Fruit fly (Drosophila melanogaster) whole organism, pupa: ENCODE measurements around the gene CG9467.

Source experiments
- CG10348 ChIP-seq: fragments of 200-800 bp; sonication (Bioruptor generic); IDR thresholded peaks from 2 replicates; pipeline ENCODE4 v1.3.6; 2022; ENCODE audit warnings: missing biosample characterization, missing genetic modification characterization
- CG12605 ChIP-seq: fragments of 200-800 bp; sonication (Bioruptor generic); IDR thresholded peaks from 2 replicates; pipeline ENCODE4 v1.3.6; 2022; ENCODE audit warnings: missing biosample characterization, missing genetic modification characterization
- CG13204 ChIP-seq: fragments of 200-800 bp; sonication (Bioruptor generic); optimal IDR thresholded peaks from 2 replicates; lab custom pipeline; 2018; ENCODE audit warnings: missing biosample characterization, mild to moderate bottlenecking, missing genetic modification characterization, moderate library complexity
- CG14655 ChIP-seq: fragments of 200-800 bp; sonication (Bioruptor generic); optimal IDR thresholded peaks from 3 replicates; lab custom pipeline; 2017; ENCODE audit warnings: mild to moderate bottlenecking, missing biosample characterization, missing genetic modification reagents, missing genetic modification characterization
- CG15710 ChIP-seq: fragments of 200-800 bp; sonication (Bioruptor generic); optimal IDR thresholded peaks from 2 replicates; lab custom pipeline; 2018; ENCODE audit warnings: missing biosample characterization, mild to moderate bottlenecking, missing genetic modification characterization, moderate library complexity
- CG17806 ChIP-seq: fragments of 200-800 bp; sonication (Bioruptor generic); optimal IDR thresholded peaks from 2 replicates; lab custom pipeline; 2018; ENCODE audit warnings: missing biosample characterization, mild to moderate bottlenecking, missing genetic modification characterization, moderate library complexity
- CG32121 ChIP-seq: fragments of 200-800 bp; sonication (Bioruptor generic); IDR thresholded peaks from 2 replicates; pipeline ENCODE4 v1.3.6; 2022; ENCODE audit warnings: missing biosample characterization, missing genetic modification characterization
- CG34367 ChIP-seq: fragments of 200-800 bp; sonication (Bioruptor generic); optimal IDR thresholded peaks from 2 replicates; lab custom pipeline; 2018; ENCODE audit warnings: missing biosample characterization, mild to moderate bottlenecking, missing genetic modification characterization
- CG4496 ChIP-seq: fragments of 200-800 bp; sonication (Bioruptor generic); IDR thresholded peaks from 3 replicates; pipeline ENCODE4 v1.3.6; 2022; ENCODE audit warnings: missing biosample characterization, missing genetic modification characterization
- CG8159 ChIP-seq: fragments of 200-800 bp; sonication (Bioruptor generic); optimal IDR thresholded peaks from 3 replicates; lab custom pipeline; 2018; ENCODE audit warnings: missing biosample characterization, mild to moderate bottlenecking, missing genetic modification characterization, moderate library complexity
- CG8301 ChIP-seq: fragments of 200-800 bp; sonication (Bioruptor generic); optimal IDR thresholded peaks from 2 replicates; lab custom pipeline; 2018; ENCODE audit warnings: missing biosample characterization, mild to moderate bottlenecking, missing genetic modification characterization
- CG9948 ChIP-seq: fragments of 200-800 bp; sonication (Bioruptor generic); optimal IDR thresholded peaks from 2 replicates; lab custom pipeline; 2018; ENCODE audit warnings: missing biosample characterization, mild to moderate bottlenecking, missing genetic modification characterization, moderate library complexity
- D1 ChIP-seq: fragments of 200-800 bp; sonication (Bioruptor generic); optimal IDR thresholded peaks from 2 replicates; lab custom pipeline; 2018; ENCODE audit warnings: missing biosample characterization, mild to moderate bottlenecking, missing genetic modification characterization, moderate library complexity
- EcR ChIP-seq: fragments of 200-800 bp; sonication (Bioruptor generic); optimal IDR thresholded peaks from 3 replicates; lab custom pipeline; 2019; ENCODE audit warnings: missing biosample characterization, missing genetic modification characterization, mild to moderate bottlenecking, moderate library complexity, missing genetic modification reagents
- Ets98B ChIP-seq: fragments of 200-800 bp; sonication (Bioruptor generic); IDR thresholded peaks from 2 replicates; pipeline ENCODE4 v1.3.6; 2022; ENCODE audit warnings: missing biosample characterization, missing genetic modification characterization
- Pif1A ChIP-seq: fragments of 200-800 bp; sonication (Bioruptor generic); optimal IDR thresholded peaks from 3 replicates; lab custom pipeline; 2016; ENCODE audit warnings: missing biosample characterization, missing genetic modification characterization
- Pif1B ChIP-seq: fragments of 200-800 bp; sonication (Bioruptor generic); optimal IDR thresholded peaks from 3 replicates; lab custom pipeline; 2016; ENCODE audit warnings: missing biosample characterization, missing genetic modification characterization
- Snoo ChIP-seq: fragments of 200-800 bp; sonication (Bioruptor generic); optimal IDR thresholded peaks from 3 replicates; lab custom pipeline; 2017; ENCODE audit warnings: missing biosample characterization, mild to moderate bottlenecking, missing genetic modification characterization, inconsistent platforms
- fd96Ca ChIP-seq: fragments of 200-800 bp; sonication (Bioruptor generic); IDR thresholded peaks from 3 replicates; pipeline ENCODE4 v1.3.6; 2022; ENCODE audit warnings: missing biosample characterization, missing genetic modification characterization
- gl ChIP-seq: fragments of 200-800 bp; sonication (Bioruptor generic); optimal IDR thresholded peaks from 2 replicates; lab custom pipeline; 2018; ENCODE audit warnings: missing biosample characterization, mild to moderate bottlenecking, missing genetic modification characterization
- rn ChIP-seq: fragments of 200-800 bp; sonication (Bioruptor generic); IDR thresholded peaks from 2 replicates; pipeline ENCODE4 v1.3.6; 2022; ENCODE audit warnings: missing biosample characterization, missing genetic modification characterization

Gene CG9467

DNA sequence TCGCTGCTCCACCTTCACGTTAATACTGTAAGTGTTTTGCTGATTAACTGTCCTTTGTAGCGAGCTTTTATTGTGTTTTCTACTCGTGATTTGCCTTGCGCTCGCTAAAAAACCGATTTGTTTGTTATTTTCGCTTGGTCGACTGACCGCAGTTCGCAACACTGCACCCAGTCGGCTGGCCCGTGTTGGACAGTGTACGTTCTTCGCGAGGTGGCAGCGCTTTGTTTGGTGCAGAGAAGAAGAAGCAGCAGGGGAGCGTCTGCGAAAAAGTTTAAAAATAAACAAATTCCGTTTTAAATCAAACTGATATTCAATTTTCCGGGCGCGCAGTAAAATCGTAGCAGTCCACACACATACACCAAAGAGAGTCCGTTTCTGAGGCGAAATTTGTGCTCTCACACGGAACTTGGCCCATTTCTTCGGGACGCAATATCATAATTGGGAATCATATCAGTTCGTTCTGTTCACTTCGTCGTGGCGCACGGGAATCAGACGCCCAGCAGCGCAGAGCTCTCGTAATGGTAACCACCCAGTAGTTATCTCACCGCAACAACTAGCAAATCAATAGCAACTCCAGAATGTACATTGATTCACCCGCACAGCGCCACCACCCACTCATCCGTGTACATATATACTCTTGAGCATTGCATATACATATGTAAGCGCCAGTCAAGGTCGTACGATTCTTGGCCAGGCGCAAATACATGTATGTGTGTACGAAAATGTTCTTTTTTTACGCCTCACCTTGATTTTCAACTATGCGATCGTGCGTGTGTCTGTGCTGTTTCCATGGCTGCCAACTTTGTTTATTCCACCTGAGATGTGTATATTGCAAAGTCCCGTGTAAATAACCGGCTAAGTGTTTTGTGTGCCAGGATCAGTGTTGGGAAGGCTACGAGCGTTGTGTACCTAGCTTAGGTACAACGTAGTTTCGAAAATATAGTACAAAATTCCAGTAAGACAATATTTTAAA lies 32.9 kb downstream of the CG9467 start, which contains the start of gene Naa80:
TSS of gene Naa80 (plus strand) at position 215 of the 973 bp plus-strand sequence.
- TF ChIP-seq fd96Ca (GFP tag; lab: Robert Waterston, UW), result 0 out of 3 replicates have a peak, but pooled peaks have one; percentile 39
- no peak for TF ChIP-seq CG12605 (GFP tag; lab: Robert Waterston, UW)
- peak; percentile 52 for TF ChIP-seq Ets98B (GFP tag; lab: Robert Waterston, UW)
- TF ChIP-seq CG34367 (tag; lab: Kevin White, UChicago), result peak; percentile 57
- TF ChIP-seq CG17806, result peak; percentile 8
- no peak for TF ChIP-seq CG14655
- TF ChIP-seq CG4496 (GFP tag; lab: Robert Waterston, UW), result peak; percentile 37; the same call in 1 of the 3 replicates
- TF ChIP-seq CG8159 (tag; lab: Kevin White, UChicago), result peak; percentile 15
- TF ChIP-seq CG10348 (GFP tag; lab: Robert Waterston, UW), result no peak
- TF ChIP-seq CG13204, result no peak
- TF ChIP-seq Snoo (tag; lab: Kevin White, UChicago), result peak; percentile 44
- TF ChIP-seq gl (tag; lab: Kevin White, UChicago), result peak; percentile 62
- TF ChIP-seq CG15710 (tag; lab: Kevin White, UChicago), result peak; percentile 41
- peak; percentile 80 for TF ChIP-seq Pif1A (GFP tag; lab: Kevin White, UChicago)
- peak; percentile 79 for TF ChIP-seq EcR (GFP tag; lab: Kevin White, UChicago)
- TF ChIP-seq CG9948 (tag; lab: Kevin White, UChicago), result no peak
- TF ChIP-seq CG32121, result no peak
- TF ChIP-seq CG8301 (tag; lab: Kevin White, UChicago), result peak; percentile 32
- TF ChIP-seq D1 (tag; lab: Kevin White, UChicago), result no peak
- TF ChIP-seq Pif1B (GFP tag; lab: Kevin White, UChicago), result no peak
- peak; percentile 48; the same call in 1 of the 2 replicates for TF ChIP-seq rn

DNA sequence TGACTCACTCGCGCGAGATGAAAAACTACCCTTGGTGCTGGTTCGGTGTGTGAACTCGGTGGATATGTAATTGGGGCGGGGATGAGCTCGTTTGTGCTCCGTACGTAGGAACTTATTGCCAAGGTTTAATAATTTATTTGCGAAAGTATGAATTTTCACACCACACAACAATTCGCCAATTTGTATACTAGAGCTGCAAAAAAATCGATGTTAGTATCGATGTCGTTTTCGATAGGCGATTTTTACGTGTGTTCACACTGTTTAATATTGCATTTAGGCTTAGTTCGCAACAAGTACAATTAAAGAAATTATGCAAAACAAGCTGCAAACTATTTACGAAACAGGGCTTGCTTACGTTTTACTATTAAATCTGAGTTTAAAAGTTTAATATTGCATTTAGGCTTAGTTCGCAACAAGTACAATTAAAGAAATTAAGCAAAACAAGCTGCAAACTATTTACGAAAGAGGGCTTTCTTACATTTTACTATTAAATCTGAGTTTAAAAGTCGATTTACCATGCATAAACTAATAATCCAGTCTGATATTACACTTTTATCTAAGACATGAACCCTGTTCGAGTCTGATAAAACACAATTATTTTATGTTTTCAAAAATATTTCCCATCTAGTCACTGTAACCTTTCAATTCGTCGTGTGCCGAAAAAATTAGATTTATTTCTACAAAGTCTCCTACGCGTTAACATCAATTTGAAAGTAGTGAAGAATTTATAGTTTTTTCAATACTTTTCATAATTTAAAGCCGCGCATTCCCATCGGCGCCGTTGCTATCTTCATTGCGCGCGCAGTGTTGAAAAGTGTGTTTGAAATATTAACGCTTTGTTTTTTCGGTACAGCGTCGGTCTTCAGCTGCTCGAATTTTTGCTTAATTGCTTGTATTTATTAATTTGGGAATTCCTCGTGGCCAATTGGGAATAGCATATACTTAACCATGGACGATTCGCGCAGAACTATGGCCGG lies 37.6 kb downstream of the CG9467 start, which contains the start of the genes Snap24 and CG8478:
TSS of gene Snap24 (minus strand) at position 196 of the 977 bp plus-strand sequence.
TSS of gene CG8478 (plus strand) at position 696 of the 977 bp plus-strand sequence.
- no peak for TF ChIP-seq CG10348 (GFP tag; lab: Robert Waterston, UW)
- no peak for TF ChIP-seq CG32121
- no peak for TF ChIP-seq Ets98B (GFP tag; lab: Robert Waterston, UW)
- TF ChIP-seq CG8301 (tag; lab: Kevin White, UChicago), result no peak
- TF ChIP-seq Snoo (tag; lab: Kevin White, UChicago), result peak; percentile 12
- TF ChIP-seq CG13204, result no peak
- peak; percentile 28 for TF ChIP-seq CG9948 (tag; lab: Kevin White, UChicago)
- TF ChIP-seq CG12605 (GFP tag; lab: Robert Waterston, UW), result no peak
- no peak for TF ChIP-seq CG17806

DNA sequence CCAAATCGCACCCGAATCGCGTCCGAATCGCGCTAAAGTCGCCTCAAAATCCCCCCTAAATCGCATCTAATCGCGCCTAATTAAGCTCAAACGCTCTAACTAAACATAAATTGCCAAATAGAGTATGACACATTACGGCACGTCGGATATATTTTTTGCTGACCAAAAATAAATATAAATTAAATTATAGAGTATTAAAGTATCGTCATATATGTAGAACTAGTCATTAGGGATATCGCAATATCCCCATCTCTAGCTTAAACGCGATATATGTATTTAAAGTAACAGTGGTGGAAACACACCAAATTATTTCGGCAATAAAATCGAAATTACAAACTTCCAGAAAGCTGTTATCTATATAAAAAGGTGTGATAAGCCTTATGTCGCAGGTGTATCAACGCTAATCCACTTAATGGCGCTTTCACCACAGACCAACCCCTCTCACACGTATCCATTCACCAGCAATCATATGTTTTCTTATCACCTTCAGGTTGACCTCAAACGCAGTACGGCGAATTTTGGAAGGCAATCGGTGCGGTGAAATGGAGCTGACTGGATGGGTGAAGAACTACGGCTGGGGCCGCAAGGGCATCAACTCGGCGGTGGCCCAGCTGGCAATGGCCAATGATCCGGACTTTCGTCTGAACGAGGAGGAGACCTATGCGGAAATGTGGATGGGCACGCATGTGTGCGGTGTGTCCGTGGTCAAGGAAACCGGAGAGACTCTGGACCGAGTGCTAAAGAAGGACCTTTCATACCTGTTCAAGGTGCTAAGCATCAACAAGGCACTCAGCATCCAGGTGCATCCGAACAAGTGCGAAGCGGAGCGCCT lies 41.2 kb downstream of the CG9467 start, which contains the start of gene Mpi:
TSS of gene Mpi (plus strand) at position 263 of the 832 bp plus-strand sequence.
- TF ChIP-seq gl (tag; lab: Kevin White, UChicago), result no peak
- peak; percentile 35; the same call in 1 of the 3 replicates for TF ChIP-seq CG4496 (GFP tag; lab: Robert Waterston, UW)
- TF ChIP-seq CG8159 (tag; lab: Kevin White, UChicago), result no peak
- TF ChIP-seq EcR (GFP tag; lab: Kevin White, UChicago), result peak; percentile 64
- peak; percentile 33 for TF ChIP-seq Snoo (tag; lab: Kevin White, UChicago)
- TF ChIP-seq CG17806, result peak; percentile 18

DNA sequence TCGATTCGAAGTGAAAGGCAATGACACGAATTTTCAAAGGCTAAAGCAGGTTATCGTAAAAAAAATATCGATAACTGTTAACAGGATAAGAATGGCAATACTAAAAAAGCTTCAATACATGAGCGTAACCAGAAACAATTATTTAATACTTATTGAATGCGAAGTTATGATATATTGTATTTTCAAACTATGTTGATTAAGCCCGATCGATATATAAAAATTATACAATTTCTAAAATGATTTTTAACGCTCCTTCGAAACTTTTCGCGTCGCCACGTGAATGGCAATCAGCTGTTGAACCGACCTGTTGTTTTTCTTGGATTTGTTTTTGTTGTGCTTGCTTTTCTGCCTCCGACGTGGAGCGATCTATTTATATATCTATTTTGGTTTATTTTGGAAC lies 44.6 kb downstream of the CG9467 start, which contains the start of the genes Alg12 and Rpt3R:
TSS of gene Alg12 (plus strand) at position 305 of the 400 bp plus-strand sequence.
TSS of gene Rpt3R (minus strand) at position 324 of the 400 bp plus-strand sequence.
- TF ChIP-seq Pif1A (GFP tag; lab: Kevin White, UChicago) (no peak), CG10348 (GFP tag; lab: Robert Waterston, UW) (no peak), fd96Ca (GFP tag; lab: Robert Waterston, UW) (no peak), CG14655 (no peak), EcR (GFP tag; lab: Kevin White, UChicago) (peak; percentile 54), gl (tag; lab: Kevin White, UChicago) (no peak), CG8159 (tag; lab: Kevin White, UChicago) (no peak), CG15710 (tag; lab: Kevin White, UChicago) (no peak), CG4496 (GFP tag; lab: Robert Waterston, UW) (no peak)
- TF ChIP-seq, all 21 proteins: peak for 1
